Fruit fly (Drosophila melanogaster) whole organism, embryonic: Measurements from ENCODE around the gene Rnp4F.

Experiments
- ATbp ChIP-seq: fragments of 200-800 bp; sonication (Bioruptor generic); optimal IDR thresholded peaks from 2 replicates; lab custom pipeline; 2017; ENCODE audit warnings: missing biosample characterization, mild to moderate bottlenecking, missing genetic modification characterization, missing genetic modification reagents
- B-H1 ChIP-seq: fragments of 200-800 bp; sonication (Bioruptor generic); IDR thresholded peaks from 3 replicates; pipeline ENCODE4 v1.3.6; 2022; ENCODE audit warnings: missing biosample characterization, missing genetic modification characterization
- Bteb2 ChIP-seq: fragments of 200-800 bp; sonication (Bioruptor generic); optimal IDR thresholded peaks from 2 replicates; lab custom pipeline; 2016; ENCODE audit warnings: missing biosample characterization, missing genetic modification characterization
- CG10462 ChIP-seq: fragments of 200-800 bp; sonication (Bioruptor generic); optimal IDR thresholded peaks from 2 replicates; lab custom pipeline; 2016; ENCODE audit warnings: missing biosample characterization, missing genetic modification characterization
- CG10979 ChIP-seq: fragments of 200-800 bp; sonication (Bioruptor generic); optimal IDR thresholded peaks from 2 replicates; lab custom pipeline; 2018; ENCODE audit warnings: missing biosample characterization, mild to moderate bottlenecking, missing genetic modification characterization, moderate library complexity
- CG11456 ChIP-seq: fragments of 200-800 bp; sonication (Bioruptor generic); IDR thresholded peaks from 3 replicates; pipeline ENCODE4 v1.3.6; 2022; ENCODE audit warnings: missing biosample characterization, missing genetic modification characterization
- CG11504 ChIP-seq: fragments of 200-800 bp; sonication (Bioruptor generic); optimal IDR thresholded peaks from 3 replicates; lab custom pipeline; 2019; ENCODE audit warnings: missing biosample characterization, mild to moderate bottlenecking, missing genetic modification characterization, moderate library complexity
- CG12299 ChIP-seq: fragments of 200-800 bp; sonication (Bioruptor generic); optimal IDR thresholded peaks from 2 replicates; lab custom pipeline; 2018; ENCODE audit warnings: missing biosample characterization, mild to moderate bottlenecking, missing genetic modification characterization
- CG13424 ChIP-seq: fragments of 200-800 bp; sonication (Bioruptor generic); optimal IDR thresholded peaks from 2 replicates; lab custom pipeline; 2019; ENCODE audit warnings: missing biosample characterization, mild to moderate bottlenecking, missing genetic modification characterization, moderate library complexity
- CG14441 ChIP-seq: fragments of 200-800 bp; sonication (Bioruptor generic); IDR thresholded peaks from 2 replicates; pipeline ENCODE4 v1.3.6; 2022; ENCODE audit warnings: missing biosample characterization, missing genetic modification characterization
- CG2199 ChIP-seq: fragments of 200-800 bp; sonication (Bioruptor generic); IDR thresholded peaks from 3 replicates; pipeline ENCODE4 v1.3.6; 2022; ENCODE audit warnings: missing biosample characterization, missing genetic modification characterization
- CG2678 ChIP-seq: fragments of 200-800 bp; sonication (Bioruptor generic); optimal IDR thresholded peaks from 3 replicates; lab custom pipeline; 2019; ENCODE audit warnings: missing biosample characterization, mild to moderate bottlenecking, missing genetic modification characterization, moderate library complexity
- CG31224 ChIP-seq: fragments of 200-800 bp; sonication (Bioruptor generic); IDR thresholded peaks from 2 replicates; pipeline ENCODE4 v1.3.6; 2022; ENCODE audit warnings: missing biosample characterization, missing genetic modification characterization
- CG32767 ChIP-seq: fragments of 200-800 bp; sonication (Bioruptor generic); IDR thresholded peaks from 2 replicates; pipeline ENCODE4 v1.3.6; 2022; ENCODE audit warnings: missing biosample characterization, missing genetic modification characterization
- CG3995 ChIP-seq: fragments of 200-800 bp; sonication (Bioruptor generic); optimal IDR thresholded peaks from 3 replicates; lab custom pipeline; 2016; ENCODE audit warnings: missing biosample characterization, missing genetic modification characterization
- CG4707 ChIP-seq: fragments of 200-800 bp; sonication (Bioruptor generic); optimal IDR thresholded peaks from 2 replicates; lab custom pipeline; 2018; ENCODE audit warnings: missing biosample characterization, mild to moderate bottlenecking, missing genetic modification characterization, moderate library complexity
- CG6272 ChIP-seq: fragments of 200-800 bp; sonication (Bioruptor generic); IDR thresholded peaks from 2 replicates; pipeline ENCODE4 v1.3.6; 2022; ENCODE audit warnings: missing biosample characterization, missing genetic modification characterization
- CG7372 ChIP-seq: fragments of 200-800 bp; sonication (Bioruptor generic); IDR thresholded peaks from 2 replicates; pipeline ENCODE4 v1.3.6; 2022; ENCODE audit warnings: missing biosample characterization, missing genetic modification characterization
- CG8290 ChIP-seq, 3 experiments: fragments of 200-800 bp; sonication (Bioruptor generic); optimal IDR thresholded peaks; 2 replicates each; lab custom pipeline; 2016 to 2019; ENCODE audit warnings: missing biosample characterization in 3 of 3, missing genetic modification characterization in 3 of 3, mild to moderate bottlenecking in 2 of 3, moderate library complexity in 1 of 3
- E2f1 ChIP-seq: fragments of 200-800 bp; sonication (Bioruptor generic); IDR thresholded peaks from 2 replicates; pipeline ENCODE4 v1.3.6; 2022; ENCODE audit warnings: missing biosample characterization, missing genetic modification characterization
- H15 ChIP-seq: fragments of 200-800 bp; sonication (Bioruptor generic); IDR thresholded peaks from 3 replicates; pipeline ENCODE4 v1.3.6; 2022; ENCODE audit warnings: missing biosample characterization, missing genetic modification characterization
- HLH3B ChIP-seq: fragments of 200-800 bp; sonication (Bioruptor generic); IDR thresholded peaks from 2 replicates; pipeline ENCODE4 v1.3.6; 2022; ENCODE audit warnings: missing biosample characterization, missing genetic modification characterization
- HLH4C ChIP-seq: fragments of 200-800 bp; sonication (Bioruptor generic); IDR thresholded peaks from 3 replicates; pipeline ENCODE4 v1.3.6; 2022; ENCODE audit warnings: missing biosample characterization, missing genetic modification characterization; ENCODE audit not compliant: partially characterized antibody
- Hr51 ChIP-seq, 2 experiments: fragments of 200-800 bp; sonication (Bioruptor generic); optimal IDR thresholded peaks; 2 replicates in 1 of 2; 3 replicates in 1 of 2; lab custom pipeline; 2016 to 2018; ENCODE audit warnings: missing biosample characterization in 2 of 2, missing genetic modification characterization in 2 of 2, mild to moderate bottlenecking in 1 of 2, moderate library complexity in 1 of 2
- NFAT ChIP-seq: fragments of 200-800 bp; sonication (Bioruptor generic); IDR thresholded peaks from 2 replicates; pipeline ENCODE4 v1.3.6; 2022; ENCODE audit warnings: missing biosample characterization, missing genetic modification characterization
- Nf-YB ChIP-seq: fragments of 200-800 bp; sonication (Bioruptor generic); optimal IDR thresholded peaks from 3 replicates; lab custom pipeline; 2019; ENCODE audit warnings: missing biosample characterization, mild to moderate bottlenecking, missing genetic modification characterization, moderate library complexity
- Nf-YC ChIP-seq: fragments of 200-800 bp; optimal IDR thresholded peaks from 3 replicates; lab custom pipeline; 2019; ENCODE audit warnings: missing biosample characterization, mild to moderate bottlenecking, missing genetic modification characterization, moderate library complexity
- Oaz ChIP-seq: fragments of 200-800 bp; sonication (Bioruptor generic); IDR thresholded peaks from 2 replicates; pipeline ENCODE4 v1.3.6; 2022; ENCODE audit warnings: missing biosample characterization, missing genetic modification characterization
- Opbp ChIP-seq: fragments of 200-800 bp; sonication (Bioruptor generic); IDR thresholded peaks from 3 replicates; pipeline ENCODE4 v1.3.6; 2022; ENCODE audit warnings: missing biosample characterization, missing genetic modification characterization; ENCODE audit not compliant: partially characterized antibody
- Ptx1 ChIP-seq: fragments of 200-800 bp; sonication (Bioruptor generic); IDR thresholded peaks from 2 replicates; pipeline ENCODE4 v1.3.6; 2022; ENCODE audit warnings: missing biosample characterization, missing genetic modification characterization
- Tbp ChIP-seq: fragments of >200 bp; optimal IDR thresholded peaks from 2 replicates; lab custom pipeline; 2018; ENCODE audit warnings: missing biosample characterization, missing genetic modification characterization
- Usf ChIP-seq: fragments of 200-800 bp; sonication (Bioruptor generic); optimal IDR thresholded peaks from 2 replicates; lab custom pipeline; 2017; ENCODE audit warnings: missing genotype, missing biosample characterization, missing genetic modification characterization
- Xrp1 ChIP-seq: fragments of 200-800 bp; sonication (Bioruptor generic); IDR thresholded peaks from 2 replicates; pipeline ENCODE4 v1.3.6; 2022; ENCODE audit warnings: missing biosample characterization, missing genetic modification characterization
- ara ChIP-seq: fragments of 200-800 bp; sonication (Bioruptor generic); IDR thresholded peaks from 2 replicates; pipeline ENCODE4 v1.3.6; 2022; ENCODE audit warnings: missing biosample characterization, missing genetic modification characterization
- cg ChIP-seq: fragments of 200-800 bp; sonication (Bioruptor generic); optimal IDR thresholded peaks from 3 replicates; lab custom pipeline; 2019; ENCODE audit warnings: missing biosample characterization, mild to moderate bottlenecking, missing genetic modification characterization, moderate library complexity
- ci ChIP-seq: fragments of 200-800 bp; sonication (Bioruptor generic); IDR thresholded peaks from 3 replicates; pipeline ENCODE4 v1.3.6; 2022; ENCODE audit warnings: missing biosample characterization, missing genetic modification characterization
- crol ChIP-seq: fragments of 200-800 bp; sonication (Bioruptor generic); IDR thresholded peaks from 2 replicates; pipeline ENCODE4 v1.3.6; 2022; ENCODE audit warnings: missing biosample characterization, missing genetic modification characterization
- dm ChIP-seq: fragments of 200-800 bp; sonication (Bioruptor generic); optimal IDR thresholded peaks from 3 replicates; lab custom pipeline; 2016; ENCODE audit warnings: missing biosample characterization, missing genetic modification characterization
- dysf ChIP-seq: fragments of 200-800 bp; sonication (Bioruptor generic); IDR thresholded peaks from 3 replicates; pipeline ENCODE4 v1.3.6; 2022; ENCODE audit warnings: missing biosample characterization, missing genetic modification characterization
- fd96Cb ChIP-seq: fragments of 200-800 bp; sonication (Bioruptor generic); optimal IDR thresholded peaks from 2 replicates; lab custom pipeline; 2018; ENCODE audit warnings: missing biosample characterization, mild to moderate bottlenecking, missing genetic modification characterization, moderate library complexity
- klu ChIP-seq: fragments of 200-800 bp; sonication (Bioruptor generic); IDR thresholded peaks from 2 replicates; pipeline ENCODE4 v1.3.6; 2022; ENCODE audit warnings: missing biosample characterization, missing genetic modification characterization
- phol ChIP-seq: fragments of 200-800 bp; sonication (Bioruptor generic); optimal IDR thresholded peaks from 3 replicates; lab custom pipeline; 2018; ENCODE audit warnings: missing biosample characterization, mild to moderate bottlenecking, missing genetic modification characterization, moderate library complexity
- scrt ChIP-seq: fragments of 200-800 bp; sonication (Bioruptor generic); optimal IDR thresholded peaks from 2 replicates; lab custom pipeline; 2018; ENCODE audit warnings: missing biosample characterization, mild to moderate bottlenecking, missing genetic modification characterization, moderate library complexity
- so ChIP-seq: fragments of 200-800 bp; sonication (Bioruptor generic); IDR thresholded peaks from 3 replicates; pipeline ENCODE4 v1.3.6; 2022; ENCODE audit warnings: missing biosample characterization, missing genetic modification characterization
- sob ChIP-seq: fragments of 200-800 bp; sonication (Bioruptor generic); IDR thresholded peaks from 2 replicates; pipeline ENCODE4 v1.3.6; 2022; ENCODE audit warnings: missing biosample characterization, missing genetic modification characterization
- tna ChIP-seq: fragments of 200-800 bp; sonication (Bioruptor generic); IDR thresholded peaks from 2 replicates; pipeline ENCODE4 v1.3.6; 2022; ENCODE audit warnings: missing biosample characterization, missing genetic modification characterization; ENCODE audit not compliant: partially characterized antibody
- unpg ChIP-seq: fragments of 200-800 bp; sonication (Bioruptor generic); optimal IDR thresholded peaks from 3 replicates; lab custom pipeline; 2018; ENCODE audit warnings: missing biosample characterization, mild to moderate bottlenecking, missing genetic modification characterization, moderate library complexity

The Rnp4F gene

DNA sequence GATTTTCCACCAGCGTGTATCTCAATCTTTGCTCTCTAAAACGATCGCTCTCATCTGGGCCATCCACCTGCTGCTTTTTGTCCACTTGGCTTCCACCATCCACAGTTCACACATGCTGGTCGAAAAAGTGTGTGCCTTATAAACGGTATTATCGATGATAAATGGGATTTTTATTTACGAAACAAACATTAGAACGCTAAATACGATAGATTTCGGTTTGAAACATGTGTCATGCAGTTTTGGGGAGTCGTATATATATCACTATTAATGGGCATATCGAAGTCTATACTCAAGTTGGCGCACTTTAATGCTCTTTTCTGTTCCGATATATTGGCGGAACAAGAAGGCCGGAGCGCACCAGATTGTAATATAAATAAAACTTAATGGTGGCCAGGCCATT lies 34.5 kb upstream of the Rnp4F start (continued):
- no peak for TF ChIP-seq Nf-YC
- no peak for TF ChIP-seq tna (GFP tag; lab: Robert Waterston, UW)
- no peak for TF ChIP-seq Oaz (GFP tag; lab: Robert Waterston, UW)
- no peak for TF ChIP-seq CG2199 (GFP tag; lab: Robert Waterston, UW)
- TF ChIP-seq scrt (GFP tag; lab: Kevin White, UChicago): no peak
- no peak for TF ChIP-seq Nf-YB (GFP tag; lab: Kevin White, UChicago)
- TF ChIP-seq Bteb2 (GFP tag; lab: Kevin White, UChicago): no peak
- TF ChIP-seq Usf (GFP tag; lab: Kevin White, UChicago): no peak
- peak; percentile 17 for TF ChIP-seq unpg
- no peak for TF ChIP-seq Xrp1 (GFP tag; lab: Robert Waterston, UW)
- TF ChIP-seq CG6272 (GFP tag; lab: Robert Waterston, UW): no peak
- no peak for TF ChIP-seq cg (GFP tag; lab: Kevin White, UChicago)
- no peak for TF ChIP-seq E2f1 (GFP tag; lab: Robert Waterston, UW)
- no peak for TF ChIP-seq CG7372 (GFP tag; lab: Robert Waterston, UW)
- 0 out of 2 replicates have a peak, but pooled peaks have one; percentile 10 for TF ChIP-seq sob (GFP tag; lab: Robert Waterston, UW)
- no peak for TF ChIP-seq CG12299 (tag; lab: Kevin White, UChicago)
- no peak for TF ChIP-seq CG4707
- TF ChIP-seq CG31224 (GFP tag; lab: Robert Waterston, UW): no peak
- TF ChIP-seq, all 482 proteins: peak for 47

DNA sequence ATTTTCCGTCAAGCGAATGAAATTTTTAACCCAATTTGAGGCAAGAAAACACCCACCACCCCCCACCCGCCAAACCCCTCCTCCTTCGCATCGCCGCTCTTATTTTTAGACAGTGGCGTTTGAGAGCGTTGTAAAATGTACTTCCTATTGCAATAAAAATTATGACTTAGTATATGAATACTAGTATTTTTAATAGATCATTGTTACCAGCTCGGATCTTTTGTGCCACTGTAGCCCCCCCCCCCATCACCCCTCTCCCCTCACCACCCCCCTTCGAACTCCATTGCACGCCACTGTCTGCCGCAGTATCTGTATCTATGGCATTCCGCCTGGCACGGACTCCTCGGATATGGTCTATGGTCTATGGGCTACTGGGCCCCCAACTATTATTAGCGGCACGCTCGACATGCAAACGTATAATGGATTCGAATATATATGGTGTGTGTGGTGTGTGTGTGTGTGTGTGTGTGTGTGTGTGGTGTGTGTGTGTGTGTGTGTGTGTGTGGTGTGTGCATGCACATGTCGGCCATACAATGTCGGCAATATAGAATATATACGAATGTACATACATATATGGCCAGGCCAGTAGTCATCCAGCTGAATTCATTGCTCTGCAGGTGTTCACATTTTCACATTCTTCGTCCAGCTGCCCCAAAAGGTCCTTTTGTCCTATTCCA lies 27.5 kb upstream of the Rnp4F start:
- peak; percentile 27 for TF ChIP-seq ATbp (GFP tag; lab: Kevin White, UChicago)
- no peak for TF ChIP-seq Opbp (GFP tag; lab: Robert Waterston, UW)
- no peak for TF ChIP-seq sob (GFP tag; lab: Robert Waterston, UW)
- TF ChIP-seq CG11504: peak; percentile 7
- peak in 1 of 2 experiments; percentile 23 for TF ChIP-seq Hr51 (GFP tag; optimal IDR thresholded peaks at IDR 0.05; lab: Kevin White, UChicago)
- TF ChIP-seq crol (GFP tag; lab: Robert Waterston, UW): peak; percentile 50; the same call in 1 of the 2 replicates
- TF ChIP-seq HLH3B (GFP tag; lab: Robert Waterston, UW): peak; percentile 48; the same call in 1 of the 2 replicates
- TF ChIP-seq so: no peak; the same call in 2 of the 3 replicates
- TF ChIP-seq CG32767 (GFP tag; lab: Robert Waterston, UW): 0 out of 2 replicates have a peak, but pooled peaks have one; percentile 24
- TF ChIP-seq CG14441: 0 out of 2 replicates have a peak, but pooled peaks have one; percentile 22
- peak; percentile 11 for TF ChIP-seq cg (GFP tag; lab: Kevin White, UChicago)
- TF ChIP-seq B-H1 (GFP tag; lab: Robert Waterston, UW): no peak
- no peak for TF ChIP-seq NFAT (GFP tag; lab: Robert Waterston, UW)
- peak; percentile 28 for TF ChIP-seq unpg
- peak; percentile 39 for TF ChIP-seq phol
- TF ChIP-seq ara (GFP tag; lab: Robert Waterston, UW): 0 out of 2 replicates have a peak, but pooled peaks have one; percentile 38
- TF ChIP-seq CG13424 (tag; lab: Kevin White, UChicago): peak; percentile 18
- TF ChIP-seq CG8290 (GFP tag; optimal IDR thresholded peaks at IDR 0.05; lab: Kevin White, UChicago): no peak
- peak in 1 of 2 experiments; percentile 55 for TF ChIP-seq CG8290 (tag; optimal IDR thresholded peaks at IDR 0.05; lab: Kevin White, UChicago)
- peak; percentile 43; the same call in 1 of the 2 replicates for TF ChIP-seq Ptx1 (GFP tag; lab: Robert Waterston, UW)
- no peak for TF ChIP-seq dm (GFP tag; lab: Kevin White, UChicago)
- TF ChIP-seq klu (GFP tag; lab: Robert Waterston, UW): 0 out of 2 replicates have a peak, but pooled peaks have one; percentile 23
- peak; percentile 51; the same call in 1 of the 3 replicates for TF ChIP-seq ci
- no peak for TF ChIP-seq CG3995 (GFP tag; lab: Kevin White, UChicago)
- TF ChIP-seq fd96Cb: peak; percentile 41
- peak; percentile 38 for TF ChIP-seq CG2678 (tag; lab: Kevin White, UChicago)
- TF ChIP-seq HLH4C (GFP tag; lab: Robert Waterston, UW): no peak
- TF ChIP-seq H15 (GFP tag; lab: Robert Waterston, UW): peak; percentile 42; the same call in 1 of the 3 replicates
- TF ChIP-seq Tbp (GFP tag; lab: Kevin White, UChicago): no peak
- TF ChIP-seq CG10979 (tag; lab: Kevin White, UChicago): peak; percentile 17
- no peak for TF ChIP-seq CG10462 (GFP tag; lab: Kevin White, UChicago)
- TF ChIP-seq CG11456 (GFP tag; lab: Robert Waterston, UW): 0 out of 3 replicates have a peak, but pooled peaks have one; percentile 46
- peak; percentile 33; the same call in 1 of the 3 replicates for TF ChIP-seq dysf (GFP tag; lab: Robert Waterston, UW)
